Worm (Caenorhabditis elegans) whole organism, L1 larva: Measurements from ENCODE around the gene copz-1.

Source experiments
- ceh-82 ChIP-seq, 3 experiments: fragments of 150-350 bp in 1 of 3; sonication (generic microtip) in 2 of 3; optimal IDR thresholded peaks; 2 replicates each; lab custom pipeline; 2014 to 2017; ENCODE audit warnings: missing biosample characterization in 3 of 3, missing genetic modification characterization in 3 of 3
- dpl-1 ChIP-seq, 3 experiments: fragments of 150-350 bp in 2 of 3; sonication (generic microtip) in 1 of 3; optimal IDR thresholded peaks; 2 replicates each; lab custom pipeline; 2014 to 2017; ENCODE audit warnings: missing biosample characterization in 3 of 3, missing genetic modification characterization in 3 of 3, missing genetic modification reagents in 3 of 3
- fos-1 ChIP-seq: fragments of 150-350 bp; optimal IDR thresholded peaks from 2 replicates; lab custom pipeline; 2014; ENCODE audit warnings: missing biosample characterization, missing genetic modification characterization
- lin-13 ChIP-seq: fragments of 150-350 bp; optimal IDR thresholded peaks from 2 replicates; lab custom pipeline; 2014; ENCODE audit warnings: missing biosample characterization, missing genetic modification reagents, missing genetic modification characterization
- nhr-76 ChIP-seq: sonication (generic microtip); optimal IDR thresholded peaks from 2 replicates; lab custom pipeline; 2017; ENCODE audit warnings: missing biosample characterization, missing genetic modification characterization
- skn-1 ChIP-seq: fragments of 150-350 bp; optimal IDR thresholded peaks from 2 replicates; lab custom pipeline; 2014; ENCODE audit warnings: missing biosample characterization, missing genetic modification characterization
- swsn-7 ChIP-seq: sonication (generic microtip); optimal IDR thresholded peaks from 2 replicates; lab custom pipeline; 2016; ENCODE audit warnings: missing genetic modification characterization, missing compliant biosample characterization
- zip-4 ChIP-seq: fragments of 200-800 bp; sonication (Bioruptor generic); optimal IDR thresholded peaks from 2 replicates; lab custom pipeline; 2018; ENCODE audit warnings: mild to moderate bottlenecking, missing genetic modification characterization, moderate library complexity, missing compliant biosample characterization

- TF ChIP-seq skn-1 (tag; lab: Kevin White, UChicago) (no peak), dpl-1 (GFP tag; optimal IDR thresholded peaks at IDR 0.05; lab: Kevin White, UChicago) (no peak), lin-13 (GFP tag; lab: Kevin White, UChicago) (no peak), ceh-82 (tag; optimal IDR thresholded peaks at IDR 0.05; lab: Kevin White, UChicago) (no peak), nhr-76 (tag; lab: Kevin White, UChicago) (no peak), swsn-7 (no peak), zip-4 (GFP tag; lab: Kevin White, UChicago) (no peak), fos-1 (tag; lab: Kevin White, UChicago) (no peak)
Measured at ce11 chrII:10912995-10913394, 40.3 kb downstream of the copz-1 start.
